Fruit fly (Drosophila melanogaster) whole organism, embryonic: ENCODE data around the gene Vm32E.

Source experiments
- BEAF-32 ChIP-seq: fragments of 200-800 bp; sonication (Bioruptor generic); optimal IDR thresholded peaks from 3 replicates; lab custom pipeline; 2017; ENCODE audit warnings: missing biosample characterization, missing genetic modification characterization, mild to moderate bottlenecking, moderate library complexity, missing genetic modification reagents
- CG11504 ChIP-seq: fragments of 200-800 bp; sonication (Bioruptor generic); optimal IDR thresholded peaks from 3 replicates; lab custom pipeline; 2019; ENCODE audit warnings: missing biosample characterization, mild to moderate bottlenecking, missing genetic modification characterization, moderate library complexity
- CG3995 ChIP-seq: fragments of 200-800 bp; sonication (Bioruptor generic); optimal IDR thresholded peaks from 3 replicates; lab custom pipeline; 2016; ENCODE audit warnings: missing biosample characterization, missing genetic modification characterization
- maf-S ChIP-seq: fragments of 200-800 bp; sonication (Bioruptor generic); optimal IDR thresholded peaks from 2 replicates; lab custom pipeline; 2016; ENCODE audit warnings: missing biosample characterization, missing genetic modification characterization

DNA sequence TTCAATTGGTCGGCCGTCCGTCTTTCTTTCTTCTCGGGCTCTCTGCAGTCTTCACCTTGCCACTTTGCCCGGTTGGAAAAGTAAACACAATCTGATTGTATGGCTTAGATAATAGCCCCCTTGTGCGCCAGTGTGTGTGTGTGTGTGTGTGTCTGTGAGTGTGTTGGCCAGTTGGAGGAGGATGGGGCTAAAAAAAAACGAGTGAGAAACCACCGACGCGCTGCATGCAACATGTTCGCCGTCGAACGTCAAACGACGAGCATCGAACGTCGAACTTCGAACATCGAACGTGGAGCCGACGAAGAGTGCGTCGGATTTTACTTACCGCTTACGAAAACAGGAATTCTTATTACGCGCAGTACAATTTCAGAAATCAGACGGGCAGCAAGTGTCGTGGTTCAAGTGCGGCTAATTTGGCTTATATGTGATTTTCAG lies 38.9 kb upstream of the Vm32E start, which contains the start of gene ab:
- no peak for TF ChIP-seq maf-S (GFP tag; lab: Kevin White, UChicago)
- TF ChIP-seq BEAF-32 (GFP tag; lab: Kevin White, UChicago), result no peak
- no peak for TF ChIP-seq CG11504 (tag; lab: Kevin White, UChicago)
- no peak for TF ChIP-seq CG3995 (GFP tag; lab: Kevin White, UChicago)
